Fruit fly (Drosophila melanogaster) whole organism, pupa: ENCODE results near the gene gnu.

ENCODE experiments used
- CG10348 ChIP-seq: fragments of 200-800 bp; sonication (Bioruptor generic); IDR thresholded peaks from 2 replicates; pipeline ENCODE4 v1.3.6; 2022; ENCODE audit warnings: missing biosample characterization, missing genetic modification characterization
- CG14655 ChIP-seq: fragments of 200-800 bp; sonication (Bioruptor generic); optimal IDR thresholded peaks from 3 replicates; lab custom pipeline; 2017; ENCODE audit warnings: mild to moderate bottlenecking, missing biosample characterization, missing genetic modification reagents, missing genetic modification characterization
- CG17806 ChIP-seq: fragments of 200-800 bp; sonication (Bioruptor generic); optimal IDR thresholded peaks from 2 replicates; lab custom pipeline; 2018; ENCODE audit warnings: missing biosample characterization, mild to moderate bottlenecking, missing genetic modification characterization, moderate library complexity
- CG32121 ChIP-seq: fragments of 200-800 bp; sonication (Bioruptor generic); IDR thresholded peaks from 2 replicates; pipeline ENCODE4 v1.3.6; 2022; ENCODE audit warnings: missing biosample characterization, missing genetic modification characterization
- CG34367 ChIP-seq: fragments of 200-800 bp; sonication (Bioruptor generic); optimal IDR thresholded peaks from 2 replicates; lab custom pipeline; 2018; ENCODE audit warnings: missing biosample characterization, mild to moderate bottlenecking, missing genetic modification characterization
- CG4496 ChIP-seq: fragments of 200-800 bp; sonication (Bioruptor generic); IDR thresholded peaks from 3 replicates; pipeline ENCODE4 v1.3.6; 2022; ENCODE audit warnings: missing biosample characterization, missing genetic modification characterization
- CG8159 ChIP-seq: fragments of 200-800 bp; sonication (Bioruptor generic); optimal IDR thresholded peaks from 3 replicates; lab custom pipeline; 2018; ENCODE audit warnings: missing biosample characterization, mild to moderate bottlenecking, missing genetic modification characterization, moderate library complexity
- D1 ChIP-seq: fragments of 200-800 bp; sonication (Bioruptor generic); optimal IDR thresholded peaks from 2 replicates; lab custom pipeline; 2018; ENCODE audit warnings: missing biosample characterization, mild to moderate bottlenecking, missing genetic modification characterization, moderate library complexity
- EcR ChIP-seq: fragments of 200-800 bp; sonication (Bioruptor generic); optimal IDR thresholded peaks from 3 replicates; lab custom pipeline; 2019; ENCODE audit warnings: missing biosample characterization, missing genetic modification characterization, mild to moderate bottlenecking, moderate library complexity, missing genetic modification reagents
- Ets98B ChIP-seq: fragments of 200-800 bp; sonication (Bioruptor generic); IDR thresholded peaks from 2 replicates; pipeline ENCODE4 v1.3.6; 2022; ENCODE audit warnings: missing biosample characterization, missing genetic modification characterization
- Pif1A ChIP-seq: fragments of 200-800 bp; sonication (Bioruptor generic); optimal IDR thresholded peaks from 3 replicates; lab custom pipeline; 2016; ENCODE audit warnings: missing biosample characterization, missing genetic modification characterization
- fd96Ca ChIP-seq: fragments of 200-800 bp; sonication (Bioruptor generic); IDR thresholded peaks from 3 replicates; pipeline ENCODE4 v1.3.6; 2022; ENCODE audit warnings: missing biosample characterization, missing genetic modification characterization
- gl ChIP-seq: fragments of 200-800 bp; sonication (Bioruptor generic); optimal IDR thresholded peaks from 2 replicates; lab custom pipeline; 2018; ENCODE audit warnings: missing biosample characterization, mild to moderate bottlenecking, missing genetic modification characterization
- rn ChIP-seq: fragments of 200-800 bp; sonication (Bioruptor generic); IDR thresholded peaks from 2 replicates; pipeline ENCODE4 v1.3.6; 2022; ENCODE audit warnings: missing biosample characterization, missing genetic modification characterization

DNA sequence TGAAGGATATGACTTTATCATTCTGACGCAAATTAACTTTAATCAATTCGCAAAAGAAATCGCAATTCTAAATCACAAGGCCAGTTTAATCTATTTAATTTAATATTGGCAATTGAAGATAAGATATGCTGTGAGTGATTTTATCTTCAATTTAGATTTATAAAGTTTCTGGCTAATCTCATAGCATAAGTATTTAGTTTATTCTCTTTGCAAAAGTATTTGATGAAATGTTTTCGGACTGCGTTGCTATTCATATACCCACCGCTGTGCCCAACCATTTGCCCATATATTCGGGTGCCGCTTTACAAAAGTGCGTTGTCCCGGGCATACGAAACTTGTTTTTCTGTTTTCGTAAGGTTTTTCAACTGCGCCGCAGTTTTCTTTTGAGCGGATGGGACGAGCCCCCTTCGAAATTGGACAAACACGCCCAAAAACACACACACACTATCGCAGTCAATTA, 18.2 kb downstream of the gnu start:
- TF ChIP-seq CG8159 (tag; lab: Kevin White, UChicago) (peak; percentile 79), EcR (no peak), gl (tag; lab: Kevin White, UChicago) (peak; percentile 18), fd96Ca (no peak), CG34367 (tag; lab: Kevin White, UChicago) (peak; percentile 71), CG32121 (GFP tag; lab: Robert Waterston, UW) (peak; percentile 78), CG4496 (GFP tag; lab: Robert Waterston, UW) (no peak; the same call in 1 of the 3 replicates), Ets98B (GFP tag; lab: Robert Waterston, UW) (peak; percentile 52), CG14655 (GFP tag; lab: Kevin White, UChicago) (peak; percentile 91), CG10348 (no peak; the same call in 1 of the 2 replicates), CG17806 (peak; percentile 78), D1 (peak; percentile 77), Pif1A (peak; percentile 69), rn (GFP tag; lab: Robert Waterston, UW) (peak; percentile 56)
